Worm (Caenorhabditis elegans) whole organism, L2 larva: ENCODE data around the gene C47A10.12.

Source experiments
- C34F6.9 ChIP-seq: fragments of 150-350 bp; optimal IDR thresholded peaks from 2 replicates; lab custom pipeline; 2014; ENCODE audit warnings: missing biosample characterization, missing genetic modification characterization
- F13H6.1 ChIP-seq: sonication (generic microtip); optimal IDR thresholded peaks from 2 replicates; lab custom pipeline; 2016; ENCODE audit warnings: missing genetic modification characterization, missing compliant biosample characterization
- Y55F3AM.14 ChIP-seq: fragments of 200-800 bp; sonication (Bioruptor generic); optimal IDR thresholded peaks from 2 replicates; lab custom pipeline; 2018; ENCODE audit warnings: mild to moderate bottlenecking, missing genetic modification characterization, missing compliant biosample characterization
- ZK546.5 ChIP-seq: sonication (generic microtip); optimal IDR thresholded peaks from 2 replicates; lab custom pipeline; 2017; ENCODE audit warnings: missing biosample characterization, missing genetic modification characterization
- alr-1 ChIP-seq: fragments of 150-350 bp; optimal IDR thresholded peaks from 2 replicates; lab custom pipeline; 2014; ENCODE audit warnings: missing biosample characterization, missing genetic modification characterization
- aly-2 ChIP-seq: fragments of 150-350 bp; optimal IDR thresholded peaks from 2 replicates; lab custom pipeline; 2014; ENCODE audit warnings: missing biosample characterization, missing genetic modification characterization
- blmp-1 ChIP-seq: sonication (generic microtip); optimal IDR thresholded peaks from 2 replicates; lab custom pipeline; 2017; ENCODE audit warnings: missing genetic modification characterization, mild to moderate bottlenecking, missing compliant biosample characterization, antibody characterized with exemption, moderate library complexity; ENCODE audit not compliant: insufficient read depth
- crh-2 ChIP-seq: sonication (generic microtip); optimal IDR thresholded peaks from 2 replicates; lab custom pipeline; 2017; ENCODE audit warnings: missing biosample characterization, missing genetic modification characterization
- dmd-4 ChIP-seq: sonication (generic microtip); optimal IDR thresholded peaks from 2 replicates; lab custom pipeline; 2017; ENCODE audit warnings: missing biosample characterization, missing genetic modification characterization
- egl-27 ChIP-seq: sonication (generic microtip); optimal IDR thresholded peaks from 3 replicates; lab custom pipeline; 2017; ENCODE audit warnings: missing biosample characterization, missing genetic modification reagents, missing genetic modification characterization
- elt-1 ChIP-seq: fragments of 150-350 bp; optimal IDR thresholded peaks from 2 replicates; lab custom pipeline; 2014; ENCODE audit warnings: missing biosample characterization, missing genetic modification characterization
- elt-3 ChIP-seq: sonication (generic microtip); optimal IDR thresholded peaks from 2 replicates; lab custom pipeline; 2017; ENCODE audit warnings: missing biosample characterization, missing genetic modification characterization
- gmeb-1 ChIP-seq: fragments of 150-350 bp; optimal IDR thresholded peaks from 2 replicates; lab custom pipeline; 2014; ENCODE audit warnings: missing biosample characterization, missing genetic modification characterization
- lin-11 ChIP-seq: fragments of 150-350 bp; sonication (generic microtip); optimal IDR thresholded peaks from 2 replicates; lab custom pipeline; 2014; ENCODE audit warnings: missing biosample characterization, missing genetic modification characterization, inconsistent platforms, mixed read lengths
- lin-13 ChIP-seq: fragments of 150-350 bp; optimal IDR thresholded peaks from 2 replicates; lab custom pipeline; 2014; ENCODE audit warnings: missing biosample characterization, missing genetic modification reagents, missing genetic modification characterization
- lsy-2 ChIP-seq, 2 experiments: fragments of 150-350 bp in 1 of 2; sonication (generic microtip) in 1 of 2; optimal IDR thresholded peaks; 2 replicates each; lab custom pipeline; 2014 to 2017; ENCODE audit warnings: missing biosample characterization in 2 of 2, missing genetic modification characterization in 2 of 2
- mbf-1 ChIP-seq: sonication (generic microtip); optimal IDR thresholded peaks from 2 replicates; lab custom pipeline; 2017; ENCODE audit warnings: missing biosample characterization, missing genetic modification characterization
- mdl-1 ChIP-seq, 2 experiments: fragments of 150-350 bp in 1 of 2; sonication (generic microtip) in 1 of 2; optimal IDR thresholded peaks; 2 replicates each; lab custom pipeline; 2017; ENCODE audit warnings: missing biosample characterization in 2 of 2, missing genetic modification characterization in 2 of 2
- nhr-11 ChIP-seq: fragments of 150-350 bp; optimal IDR thresholded peaks from 2 replicates; lab custom pipeline; 2014; ENCODE audit warnings: missing biosample characterization, missing genetic modification characterization
- nhr-12 ChIP-seq: fragments of 150-350 bp; optimal IDR thresholded peaks from 2 replicates; lab custom pipeline; 2014; ENCODE audit warnings: missing biosample characterization, missing genetic modification characterization
- nhr-237 ChIP-seq: fragments of 150-350 bp; optimal IDR thresholded peaks from 2 replicates; lab custom pipeline; 2014; ENCODE audit warnings: missing biosample characterization, missing genetic modification characterization
- nhr-25 ChIP-seq: fragments of 150-350 bp; sonication (generic microtip); optimal IDR thresholded peaks from 3 replicates; lab custom pipeline; 2014; ENCODE audit warnings: missing biosample characterization, missing genetic modification characterization
- nhr-6 ChIP-seq: fragments of 150-350 bp; optimal IDR thresholded peaks from 2 replicates; lab custom pipeline; 2014; ENCODE audit warnings: missing biosample characterization, missing genetic modification characterization
- nhr-77 ChIP-seq: fragments of 150-350 bp; optimal IDR thresholded peaks from 2 replicates; lab custom pipeline; 2014; ENCODE audit warnings: missing biosample characterization, missing genetic modification characterization
- sem-4 ChIP-seq: fragments of 150-350 bp; optimal IDR thresholded peaks from 2 replicates; lab custom pipeline; 2014; ENCODE audit warnings: missing biosample characterization, missing genetic modification reagents, missing genetic modification characterization
- sma-3 ChIP-seq: sonication (generic microtip); optimal IDR thresholded peaks from 2 replicates; lab custom pipeline; 2016; ENCODE audit warnings: missing genetic modification reagents, missing genetic modification characterization, missing compliant biosample characterization
- sma-9 ChIP-seq, 2 experiments: fragments of 150-350 bp in 1 of 2; sonication (generic microtip) in 1 of 2; optimal IDR thresholded peaks; 2 replicates each; lab custom pipeline; 2014 to 2016; ENCODE audit warnings: missing genetic modification characterization in 2 of 2, mild to moderate bottlenecking in 1 of 2, missing biosample characterization in 1 of 2, missing compliant biosample characterization in 1 of 2, missing genetic modification reagents in 1 of 2, moderate library complexity in 1 of 2
- snpc-4 ChIP-seq: fragments of 150-350 bp; optimal IDR thresholded peaks from 2 replicates; lab custom pipeline; 2014; ENCODE audit warnings: missing biosample characterization, missing genetic modification characterization
- unc-39 ChIP-seq: fragments of 150-350 bp; optimal IDR thresholded peaks from 2 replicates; lab custom pipeline; 2014; ENCODE audit warnings: missing biosample characterization, missing genetic modification characterization
- unc-55 ChIP-seq: fragments of 150-350 bp; sonication (generic microtip); optimal IDR thresholded peaks from 3 replicates; lab custom pipeline; 2014; ENCODE audit warnings: missing biosample characterization, missing genetic modification reagents, missing genetic modification characterization
- unc-62 ChIP-seq: fragments of 150-350 bp; optimal IDR thresholded peaks from 2 replicates; lab custom pipeline; 2014; ENCODE audit warnings: missing biosample characterization, missing genetic modification reagents, missing genetic modification characterization
- zag-1 ChIP-seq: fragments of 150-350 bp; optimal IDR thresholded peaks from 2 replicates; lab custom pipeline; 2014; ENCODE audit warnings: missing biosample characterization, missing genetic modification characterization
- ztf-1 ChIP-seq: fragments of 200-800 bp; sonication (Bioruptor generic); conservative IDR thresholded peaks from 2 replicates; pipeline ENCODE4 v1.3.6; 2022; ENCODE audit warnings: missing genetic modification characterization, missing compliant biosample characterization
- ztf-11 ChIP-seq: sonication (generic microtip); optimal IDR thresholded peaks from 2 replicates; lab custom pipeline; 2017; ENCODE audit warnings: missing biosample characterization, missing genetic modification characterization
- ztf-4 ChIP-seq: fragments of 150-350 bp; optimal IDR thresholded peaks from 2 replicates; lab custom pipeline; 2014; ENCODE audit warnings: missing biosample characterization, missing genetic modification characterization

Gene C47A10.12

DNA sequence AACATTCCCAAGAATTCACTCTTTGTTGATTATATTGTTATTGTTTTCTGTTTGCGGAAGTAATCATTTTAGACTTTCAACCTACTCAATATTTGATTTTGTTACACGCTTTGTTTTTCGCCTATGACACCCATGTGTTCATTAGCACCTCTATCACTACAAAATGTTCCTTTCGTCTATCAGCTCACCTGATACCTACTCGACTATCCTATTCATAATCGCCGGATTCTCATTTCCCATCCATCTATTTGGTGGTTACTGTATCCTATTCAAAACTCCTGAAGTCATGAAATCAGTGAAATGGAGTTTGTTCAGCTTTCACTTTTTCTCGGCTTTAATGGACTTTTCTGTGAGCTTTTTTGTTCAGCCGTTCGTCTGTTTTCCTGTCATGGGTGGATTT, 27.6 kb downstream of the C47A10.12 start, which contains the start of gene srh-291:
Gene srh-291 (plus strand): TSS at position 301 of the 400 bp plus-strand sequence.
- no peak for TF ChIP-seq nhr-11 (tag; lab: Kevin White, UChicago)
- TF ChIP-seq sma-9 (GFP tag; optimal IDR thresholded peaks at IDR 0.05; lab: Kevin White, UChicago) = no peak
- TF ChIP-seq sma-9 (tag; optimal IDR thresholded peaks at IDR 0.05; lab: Kevin White, UChicago) = no peak
- no peak for TF ChIP-seq Y55F3AM.14
- no peak for TF ChIP-seq elt-1 (tag; lab: Kevin White, UChicago)
- TF ChIP-seq unc-62 (GFP tag; lab: Kevin White, UChicago) = no peak

DNA sequence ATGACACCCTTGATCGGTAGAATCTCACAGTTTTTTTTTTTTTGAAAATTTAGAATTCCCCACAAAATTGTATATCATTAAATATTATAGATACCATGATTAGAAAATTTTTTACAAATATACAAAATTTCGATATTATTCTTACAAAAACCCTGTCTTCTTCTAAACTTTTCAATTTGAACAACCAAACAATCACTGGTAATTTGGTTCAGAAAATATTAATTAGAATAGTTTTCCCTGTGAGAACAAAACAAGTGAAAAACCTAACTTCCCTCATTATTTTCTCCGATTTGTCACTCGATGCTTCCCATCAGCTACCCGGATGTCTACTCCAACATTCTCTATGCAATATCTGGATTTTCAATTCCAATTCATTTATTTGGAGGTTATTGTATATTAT, 32.3 kb downstream of the C47A10.12 start, which contains the start of gene srh-296:
Gene srh-296 (plus strand): TSS at position 301 of the 400 bp plus-strand sequence.
- TF ChIP-seq snpc-4 (tag; lab: Kevin White, UChicago) = no peak
- no peak for TF ChIP-seq nhr-6
- no peak for TF ChIP-seq nhr-11 (tag; lab: Kevin White, UChicago)
- TF ChIP-seq gmeb-1 (tag; lab: Kevin White, UChicago) = no peak

DNA sequence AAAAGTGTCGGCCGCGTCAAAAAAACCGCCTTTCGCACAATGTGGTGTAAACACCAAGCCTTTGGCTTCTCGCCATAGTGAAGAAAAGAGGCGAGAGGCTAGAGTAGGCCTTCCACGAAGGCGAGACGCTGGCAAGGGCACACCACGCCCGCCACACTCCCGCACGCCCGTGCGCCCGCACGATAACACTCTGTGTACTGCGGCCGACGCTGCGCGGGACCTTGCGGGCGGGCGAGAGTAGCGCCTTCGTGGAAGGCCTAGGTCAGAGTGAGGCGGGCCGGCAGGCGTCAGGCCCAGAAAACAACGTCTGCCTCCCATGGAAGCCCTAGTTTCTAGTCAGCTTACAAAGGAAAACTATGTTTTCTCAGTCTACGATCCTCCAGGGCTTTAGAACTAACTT, 34.4 kb downstream of the C47A10.12 start:
- no peak for TF ChIP-seq alr-1
- TF ChIP-seq ztf-4 (tag; lab: Kevin White, UChicago) = no peak
- TF ChIP-seq ztf-11 (tag; lab: Kevin White, UChicago) = no peak
- no peak for TF ChIP-seq blmp-1 (tag; lab: Kevin White, UChicago)
- TF ChIP-seq sma-9 (GFP tag; optimal IDR thresholded peaks at IDR 0.05; lab: Kevin White, UChicago) = no peak
- TF ChIP-seq sma-9 (tag; optimal IDR thresholded peaks at IDR 0.05; lab: Kevin White, UChicago) = no peak
- no peak for TF ChIP-seq nhr-11 (tag; lab: Kevin White, UChicago)
- no peak for TF ChIP-seq dmd-4 (tag; lab: Kevin White, UChicago)
- TF ChIP-seq egl-27 (tag; lab: Kevin White, UChicago) = no peak
- no peak for TF ChIP-seq lin-11 (tag; lab: Kevin White, UChicago)
- TF ChIP-seq ztf-1 (GFP tag; lab: Robert Waterston, UW) = no peak
- no peak for TF ChIP-seq nhr-77 (tag; lab: Kevin White, UChicago)
- no peak for TF ChIP-seq nhr-25 (tag; lab: Kevin White, UChicago)
- no peak for TF ChIP-seq mdl-1 (tag; optimal IDR thresholded peaks at IDR 0.05; lab: Kevin White, UChicago)
- TF ChIP-seq, all 48 proteins: peak for 0

DNA sequence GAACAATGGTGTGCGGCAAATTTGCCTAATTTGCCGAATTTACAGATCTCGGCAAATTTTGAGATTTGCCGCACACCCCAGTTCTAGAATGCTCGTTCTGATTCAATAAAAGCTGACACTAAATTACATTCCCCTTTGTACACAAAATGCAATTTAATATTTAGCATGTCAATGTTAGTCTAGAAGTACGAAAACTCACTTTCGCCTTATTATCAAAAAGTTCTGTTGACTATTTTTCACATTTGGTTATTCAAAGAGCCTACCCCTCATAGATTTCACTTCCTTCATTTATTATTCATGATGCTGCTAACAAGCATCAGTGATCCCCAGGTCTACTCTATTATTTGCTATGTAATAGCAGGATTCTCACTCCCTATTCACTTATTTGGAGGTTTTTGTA, 40.8 kb downstream of the C47A10.12 start, which contains the start of gene srh-298:
Gene srh-298 (plus strand): TSS at position 301 of the 400 bp plus-strand sequence.
- TF ChIP-seq aly-2 (tag; lab: Kevin White, UChicago) = no peak
- no peak for TF ChIP-seq sma-3
- no peak for TF ChIP-seq unc-55
- TF ChIP-seq mbf-1 = no peak
- no peak for TF ChIP-seq ztf-1 (GFP tag; lab: Robert Waterston, UW)
- no peak for TF ChIP-seq nhr-237 (tag; lab: Kevin White, UChicago)
- no peak for TF ChIP-seq C34F6.9 (tag; lab: Kevin White, UChicago)
- no peak for TF ChIP-seq gmeb-1 (tag; lab: Kevin White, UChicago)
- no peak for TF ChIP-seq Y55F3AM.14
- TF ChIP-seq elt-3 (tag; lab: Kevin White, UChicago) = no peak
- no peak for TF ChIP-seq crh-2 (tag; lab: Kevin White, UChicago)
- TF ChIP-seq sem-4 = no peak
- TF ChIP-seq zag-1 (tag; lab: Kevin White, UChicago) = no peak
- TF ChIP-seq ZK546.5 (tag; lab: Kevin White, UChicago) = no peak

DNA sequence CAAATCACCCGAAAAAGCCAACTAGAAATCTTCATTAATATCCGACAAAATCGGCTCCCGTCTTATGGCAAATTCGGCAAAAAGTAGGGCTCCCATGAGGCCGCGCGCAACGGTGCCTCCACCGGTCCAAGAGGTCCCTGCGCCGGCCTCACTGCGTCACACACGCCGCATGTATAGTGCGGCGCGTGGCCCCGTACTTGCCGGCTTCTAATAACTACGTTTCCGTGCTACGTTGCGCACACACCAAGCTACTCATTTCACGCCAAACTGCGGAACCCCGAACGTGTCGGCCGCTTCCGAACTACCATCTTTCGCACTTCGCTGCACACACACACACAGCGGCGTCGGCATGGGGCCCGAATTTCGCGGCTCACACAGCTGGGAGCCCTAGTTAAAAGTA, 42.0 kb downstream of the C47A10.12 start:
- no peak for TF ChIP-seq sem-4
- TF ChIP-seq elt-1 (tag; lab: Kevin White, UChicago) = no peak
- no peak for TF ChIP-seq lsy-2 (tag; optimal IDR thresholded peaks at IDR 0.05; lab: Kevin White, UChicago)
- TF ChIP-seq nhr-77 (tag; lab: Kevin White, UChicago) = no peak
- TF ChIP-seq Y55F3AM.14 = no peak
- TF ChIP-seq aly-2 (tag; lab: Kevin White, UChicago) = no peak
- TF ChIP-seq crh-2 (tag; lab: Kevin White, UChicago) = no peak
- TF ChIP-seq lin-11 (tag; lab: Kevin White, UChicago) = no peak
- no peak for TF ChIP-seq lin-13 (GFP tag; lab: Kevin White, UChicago)
- no peak for TF ChIP-seq unc-39 (tag; lab: Kevin White, UChicago)
- TF ChIP-seq F13H6.1 (tag; lab: Kevin White, UChicago) = no peak
- no peak for TF ChIP-seq nhr-12 (tag; lab: Kevin White, UChicago)
- no peak for TF ChIP-seq egl-27 (tag; lab: Kevin White, UChicago)
- TF ChIP-seq unc-62 (GFP tag; lab: Kevin White, UChicago) = no peak
- no peak for TF ChIP-seq C34F6.9 (tag; lab: Kevin White, UChicago)
- no peak for TF ChIP-seq blmp-1 (tag; lab: Kevin White, UChicago)
- TF ChIP-seq mdl-1 (tag; optimal IDR thresholded peaks at IDR 0.05; lab: Kevin White, UChicago) = no peak
- TF ChIP-seq ztf-11 (tag; lab: Kevin White, UChicago) = no peak
- TF ChIP-seq mbf-1 = no peak
